Worm (Caenorhabditis elegans): ENCODE data around the gene F58F12.3.

DNA sequence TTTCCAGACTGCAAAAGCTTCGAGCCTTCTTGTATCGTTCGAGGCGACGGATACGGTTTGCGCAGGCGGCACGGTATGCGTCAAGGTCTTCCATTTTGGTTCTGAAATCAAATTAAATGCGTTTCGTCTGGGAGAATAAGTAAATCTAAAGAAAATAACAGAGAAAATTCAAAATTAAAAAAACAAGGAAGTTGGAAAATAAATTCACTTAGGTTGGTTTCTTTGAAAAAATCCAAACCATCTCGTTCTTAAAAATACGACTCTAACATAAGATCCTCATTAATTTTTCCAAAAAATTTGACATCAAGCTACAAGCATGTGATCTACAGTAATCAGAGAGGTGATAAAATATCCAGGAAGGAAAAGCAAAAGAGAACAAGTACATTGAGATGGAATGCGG, 19.1 kb upstream of the F58F12.3 start, which contains the start of gene T25D10.4:
- TF ChIP-seq pros-1 (tag; optimal IDR thresholded peaks at IDR 0.05) (no peak), lin-11 (tag; optimal IDR thresholded peaks at IDR 0.05) (no peak), ceh-18 (tag; optimal IDR thresholded peaks at IDR 0.05) (no peak), ama-1 (optimal IDR thresholded peaks at IDR 0.05) (no peak), elt-2 (tag; optimal IDR thresholded peaks at IDR 0.05) (no peak), fkh-6 (tag; optimal IDR thresholded peaks at IDR 0.05) (no peak), ceh-24 (tag; optimal IDR thresholded peaks at IDR 0.05) (no peak)

Data from whole organism, late embryonic.